Fruit fly (Drosophila melanogaster): ENCODE data around the gene CG9427.

- TF ChIP-seq h (GFP tag; optimal IDR thresholded peaks at IDR 0.05) (no peak), GATAd (GFP tag; optimal IDR thresholded peaks at IDR 0.05) (no peak), pan (optimal IDR thresholded peaks at IDR 0.05) (no peak), Hr78 (GFP tag; optimal IDR thresholded peaks at IDR 0.05) (no peak), Dfd (GFP tag; optimal IDR thresholded peaks at IDR 0.05) (no peak), OdsH (GFP tag; optimal IDR thresholded peaks at IDR 0.05) (no peak), CrebA (GFP tag; optimal IDR thresholded peaks at IDR 0.05; ENCODE audit: borderline replicate concordance) (no peak), ey (GFP tag; optimal IDR thresholded peaks at IDR 0.05) (no peak), brk (GFP tag; optimal IDR thresholded peaks at IDR 0.05) (no peak)
These were observed 18.5 kb downstream of the CG9427 start for dm6 chr3R:9608206-9608605.

Data from whole organism, wandering third instar larva.